Fruit fly (Drosophila melanogaster) whole organism, wandering third instar larva: ENCODE measurements around the gene ATPsynE.

Experiments used
- Abd-B ChIP-seq: fragments of >200 bp; optimal IDR thresholded peaks from 2 replicates; lab custom pipeline; 2017; ENCODE audit warnings: missing biosample characterization, missing genetic modification characterization
- CG32264 ChIP-seq: fragments of 200-800 bp; sonication (Bioruptor generic); optimal IDR thresholded peaks from 2 replicates; lab custom pipeline; 2016; ENCODE audit warnings: missing biosample characterization, missing genetic modification characterization
- CG9705 ChIP-seq: fragments of 200-800 bp; sonication (Bioruptor generic); optimal IDR thresholded peaks from 2 replicates; lab custom pipeline; 2018; ENCODE audit warnings: missing biosample characterization, mild to moderate bottlenecking, missing genetic modification characterization
- CrebA ChIP-seq: fragments of 200-800 bp; sonication (Bioruptor generic); optimal IDR thresholded peaks from 2 replicates; lab custom pipeline; 2016; ENCODE audit warnings: missing biosample characterization, mild to moderate bottlenecking, missing genetic modification characterization, borderline replicate concordance
- Dfd ChIP-seq: fragments of >200 bp; optimal IDR thresholded peaks from 2 replicates; lab custom pipeline; 2017; ENCODE audit warnings: missing biosample characterization, missing genetic modification characterization
- Dif ChIP-seq: fragments of 200-275, 200-300 bp; sonication (Bioruptor generic); optimal IDR thresholded peaks from 2 replicates; lab custom pipeline; 2018; ENCODE audit warnings: missing biosample characterization, missing genetic modification characterization; ENCODE audit not compliant: partially characterized antibody
- GATAd ChIP-seq: sonication (Bioruptor generic); optimal IDR thresholded peaks from 2 replicates; lab custom pipeline; 2016; ENCODE audit warnings: missing biosample characterization, missing genetic modification characterization
- HLH106 ChIP-seq: fragments of 200-800 bp; optimal IDR thresholded peaks from 3 replicates; lab custom pipeline; 2019; ENCODE audit warnings: missing biosample characterization, mild to moderate bottlenecking, missing genetic modification characterization, moderate library complexity
- Hnf4 ChIP-seq: fragments of 200-800 bp; sonication (Bioruptor generic); optimal IDR thresholded peaks from 2 replicates; lab custom pipeline; 2016; ENCODE audit warnings: missing biosample characterization, mild to moderate bottlenecking, missing genetic modification characterization
- Hr78 ChIP-seq: fragments of >200 bp; optimal IDR thresholded peaks from 2 replicates; lab custom pipeline; 2017; ENCODE audit warnings: missing biosample characterization, missing genetic modification characterization
- Hr83 ChIP-seq: fragments of 200-300 bp; sonication (Bioruptor generic); optimal IDR thresholded peaks from 2 replicates; lab custom pipeline; 2016; ENCODE audit warnings: missing biosample characterization, mild to moderate bottlenecking, missing genetic modification characterization, moderate library complexity; ENCODE audit not compliant: poor library complexity, severe bottlenecking
- Jra ChIP-seq: sonication (Bioruptor generic); optimal IDR thresholded peaks from 2 replicates; lab custom pipeline; 2016; ENCODE audit warnings: missing biosample characterization, missing genetic modification characterization
- Mio ChIP-seq: sonication (Bioruptor generic); optimal IDR thresholded peaks from 2 replicates; lab custom pipeline; 2016; ENCODE audit warnings: missing biosample characterization, missing genetic modification characterization
- Myc ChIP-seq: fragments of >200 bp; optimal IDR thresholded peaks from 2 replicates; lab custom pipeline; 2017
- N ChIP-seq: fragments of >200 bp; optimal IDR thresholded peaks from 2 replicates; lab custom pipeline; 2018; ENCODE audit warnings: missing biosample characterization, missing external identifiers, missing genetic modification characterization
- OdsH ChIP-seq: fragments of 200-800 bp; sonication (Bioruptor generic); optimal IDR thresholded peaks from 2 replicates; lab custom pipeline; 2016; ENCODE audit warnings: missing biosample characterization, mild to moderate bottlenecking, missing genetic modification characterization
- Rel ChIP-seq, 2 experiments: fragments of 200-800 bp; sonication (Bioruptor generic) in 1 of 2; optimal IDR thresholded peaks; 2 replicates in 1 of 2; 3 replicates in 1 of 2; lab custom pipeline; 2016 to 2019; ENCODE audit warnings: mild to moderate bottlenecking in 2 of 2, missing biosample characterization in 2 of 2, missing genetic modification characterization in 2 of 2, moderate library complexity in 1 of 2
- Sp1 ChIP-seq: fragments of 200-800 bp; sonication (Bioruptor generic); optimal IDR thresholded peaks from 3 replicates; lab custom pipeline; 2019; ENCODE audit warnings: missing biosample characterization, mild to moderate bottlenecking, missing genetic modification characterization, moderate library complexity
- Vsx2 ChIP-seq: fragments of 200-300, 225-300 bp; sonication (Bioruptor generic); optimal IDR thresholded peaks from 2 replicates; lab custom pipeline; 2018; ENCODE audit warnings: missing biosample characterization, missing genetic modification characterization; ENCODE audit not compliant: partially characterized antibody
- br ChIP-seq: fragments of 200-800 bp; sonication (Bioruptor generic); optimal IDR thresholded peaks from 2 replicates; lab custom pipeline; 2016; ENCODE audit warnings: missing biosample characterization, missing genetic modification characterization
- brk ChIP-seq: fragments of 200-800 bp; sonication (Bioruptor generic); optimal IDR thresholded peaks from 2 replicates; lab custom pipeline; 2016; ENCODE audit warnings: missing biosample characterization, mild to moderate bottlenecking, missing genetic modification characterization
- dl ChIP-seq, 2 experiments: fragments of 175-275, 200-275 bp in 1 of 2; fragments of 200-275 bp in 1 of 2; sonication (Bioruptor generic); optimal IDR thresholded peaks; lab custom pipeline; 2018; ENCODE audit warnings: mild to moderate bottlenecking in 2 of 2, missing biosample characterization in 2 of 2, missing genetic modification characterization in 2 of 2, moderate library complexity in 2 of 2; ENCODE audit not compliant: partially characterized antibody in 2 of 2, insufficient read depth in 1 of 2
- dmrt93B ChIP-seq: fragments of 200-800 bp; sonication (Bioruptor generic); optimal IDR thresholded peaks from 2 replicates; lab custom pipeline; 2018; ENCODE audit warnings: missing biosample characterization, mild to moderate bottlenecking, missing genetic modification characterization
- dsf ChIP-seq: sonication (Bioruptor generic); optimal IDR thresholded peaks from 2 replicates; lab custom pipeline; 2016; ENCODE audit warnings: missing biosample characterization, missing genetic modification characterization, borderline replicate concordance
- ey ChIP-seq: fragments of 200-800 bp; sonication (Bioruptor generic); optimal IDR thresholded peaks from 2 replicates; lab custom pipeline; 2016; ENCODE audit warnings: missing biosample characterization, missing genetic modification characterization
- foxo ChIP-seq, 2 experiments: fragments of 200-800 bp; sonication (Bioruptor generic); optimal IDR thresholded peaks; 2 replicates in 1 of 2; 3 replicates in 1 of 2; lab custom pipeline; 2016 to 2017; ENCODE audit warnings: missing biosample characterization in 2 of 2, missing genetic modification characterization in 2 of 2
- fru ChIP-seq: fragments of 200-800 bp; sonication (Bioruptor generic); optimal IDR thresholded peaks from 3 replicates; lab custom pipeline; 2016; ENCODE audit warnings: missing biosample characterization, mild to moderate bottlenecking, missing genetic modification characterization
- h ChIP-seq: fragments of 200-800 bp; sonication (Bioruptor generic); optimal IDR thresholded peaks from 3 replicates; lab custom pipeline; 2016; ENCODE audit warnings: missing biosample characterization, mild to moderate bottlenecking, missing genetic modification characterization
- jim ChIP-seq: fragments of 175-275, 200-325 bp; sonication (Bioruptor generic); optimal IDR thresholded peaks from 2 replicates; lab custom pipeline; 2016; ENCODE audit warnings: missing biosample characterization, mild to moderate bottlenecking, missing genetic modification characterization
- lola ChIP-seq: fragments of >200 bp; optimal IDR thresholded peaks from 2 replicates; lab custom pipeline; 2017; ENCODE audit warnings: missing biosample characterization, missing genetic modification characterization
- pan ChIP-seq: fragments of >200 bp; optimal IDR thresholded peaks from 2 replicates; lab custom pipeline; 2017
- psq ChIP-seq: fragments of 200-800 bp; sonication (Bioruptor generic); optimal IDR thresholded peaks from 3 replicates; lab custom pipeline; 2017; ENCODE audit warnings: missing biosample characterization, mild to moderate bottlenecking, missing genetic modification characterization, moderate library complexity
- rgr ChIP-seq: fragments of 200-800 bp; sonication (Bioruptor generic); optimal IDR thresholded peaks from 3 replicates; lab custom pipeline; 2016; ENCODE audit warnings: missing biosample characterization, mild to moderate bottlenecking, missing genetic modification characterization
- sage ChIP-seq: fragments of 200-800 bp; sonication (Bioruptor generic); optimal IDR thresholded peaks from 2 replicates; lab custom pipeline; 2016; ENCODE audit warnings: missing biosample characterization, mild to moderate bottlenecking, missing genetic modification characterization
- sv ChIP-seq: fragments of 200-800 bp; sonication (Bioruptor generic); optimal IDR thresholded peaks from 3 replicates; lab custom pipeline; 2016; ENCODE audit warnings: missing biosample characterization, missing genetic modification characterization
- tai ChIP-seq: sonication (Bioruptor generic); optimal IDR thresholded peaks from 2 replicates; lab custom pipeline; 2016; ENCODE audit warnings: missing biosample characterization, missing genetic modification characterization
- usp ChIP-seq: fragments of >200 bp; optimal IDR thresholded peaks from 2 replicates; lab custom pipeline; 2017; ENCODE audit warnings: missing biosample characterization, missing genetic modification characterization
- woc ChIP-seq: sonication (Bioruptor generic); optimal IDR thresholded peaks from 2 replicates; lab custom pipeline; 2016; ENCODE audit warnings: missing biosample characterization, mild to moderate bottlenecking, missing genetic modification characterization

The ATPsynE gene

DNA sequence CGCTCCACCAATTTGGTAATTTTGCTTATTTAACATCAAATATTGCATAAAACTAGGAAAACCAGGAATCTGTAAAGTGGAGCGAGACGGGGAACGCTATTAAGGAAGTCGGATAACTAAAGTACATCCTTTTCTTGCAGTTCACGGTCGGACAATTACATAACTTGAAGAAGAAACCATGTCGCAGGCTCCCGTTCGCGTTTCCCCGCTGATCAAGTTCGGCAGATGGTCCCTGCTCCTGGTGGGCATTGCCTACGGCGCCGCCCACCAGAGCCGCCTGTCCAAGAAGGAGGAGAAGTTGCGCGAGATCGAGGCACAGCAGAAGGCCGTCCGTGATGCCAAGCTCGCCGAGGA is 343 bp downstream of the ATPsynE start:
- TF ChIP-seq Mio (GFP tag; lab: Kevin White, UChicago) (no peak), CrebA (no peak), HLH106 (tag; lab: Kevin White, UChicago) (no peak), jim (GFP tag; lab: Kevin White, UChicago) (no peak), Jra (GFP tag; lab: Kevin White, UChicago) (no peak), sage (GFP tag; lab: Kevin White, UChicago) (no peak), fru (no peak), CG9705 (GFP tag; lab: Kevin White, UChicago) (no peak), dsf (no peak), CG32264 (GFP tag; lab: Kevin White, UChicago) (no peak), Hr78 (GFP tag; lab: Kevin White, UChicago) (no peak), Vsx2 (GFP tag; lab: Kevin White, UChicago) (no peak), sv (GFP tag; lab: Kevin White, UChicago) (no peak), usp (GFP tag; lab: Kevin White, UChicago) (no peak), dmrt93B (GFP tag; lab: Kevin White, UChicago) (no peak), psq (GFP tag; lab: Kevin White, UChicago) (no peak), tai (no peak), br (GFP tag; lab: Kevin White, UChicago) (no peak)

DNA sequence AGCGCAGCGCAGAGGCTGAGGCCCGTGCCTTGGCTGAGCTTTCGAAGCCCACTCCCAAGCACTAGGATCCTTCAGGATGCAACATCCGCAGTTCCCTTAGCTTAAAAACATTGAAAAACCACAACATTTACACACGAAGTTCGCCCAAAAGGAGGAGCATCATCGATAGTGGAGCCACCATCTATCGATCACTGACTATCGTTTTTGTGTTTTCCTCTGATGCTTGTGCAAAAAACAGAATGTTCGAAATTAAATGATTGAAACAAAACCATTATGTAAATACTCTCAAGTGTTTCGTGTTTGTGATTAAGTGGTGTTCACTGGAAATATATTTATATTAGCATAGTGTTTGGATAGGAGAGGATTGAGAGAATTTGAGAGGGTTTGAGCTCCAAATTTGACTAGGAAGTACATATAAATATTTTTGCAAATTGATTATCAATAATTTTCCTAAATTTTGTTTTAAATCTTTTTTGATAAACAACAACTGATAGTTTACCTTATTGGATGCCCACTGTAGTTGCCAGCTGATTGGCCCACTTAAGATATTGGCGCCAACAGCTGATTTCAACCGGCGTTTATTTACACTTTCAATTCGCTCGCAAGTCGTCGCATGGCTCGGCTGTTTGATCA is 841 bp downstream of the ATPsynE start, which contains the start of gene spn-B:
Gene spn-B (plus strand): TSS at position 580 of the 633 bp plus-strand sequence.
- TF ChIP-seq N (GFP tag; lab: Kevin White, UChicago): no peak
- peak; percentile 88 for TF ChIP-seq woc (GFP tag; lab: Kevin White, UChicago)
- peak; percentile 85 for TF ChIP-seq rgr (GFP tag; lab: Kevin White, UChicago)
- TF ChIP-seq jim (GFP tag; lab: Kevin White, UChicago): no peak
- peak; percentile 88 for TF ChIP-seq h (GFP tag; lab: Kevin White, UChicago)
- TF ChIP-seq dl (GFP tag; optimal IDR thresholded peaks at IDR 0.05; lab: Kevin White, UChicago; ENCODE audit: insufficient read depth in 1 of 2, partially characterized antibody in 2 of 2): no peak
- peak; percentile 28 for TF ChIP-seq Vsx2 (GFP tag; lab: Kevin White, UChicago)
- TF ChIP-seq Abd-B (GFP tag; lab: Kevin White, UChicago): no peak
- TF ChIP-seq CG32264 (GFP tag; lab: Kevin White, UChicago): peak; percentile 53
- no peak for TF ChIP-seq pan (lab: Kevin White, UChicago)
- TF ChIP-seq Hr83: peak; percentile 33
- TF ChIP-seq dsf: peak; percentile 48
- peak; percentile 30 for TF ChIP-seq CG9705 (GFP tag; lab: Kevin White, UChicago)
- TF ChIP-seq usp (GFP tag; lab: Kevin White, UChicago): no peak
- TF ChIP-seq lola (GFP tag; lab: Kevin White, UChicago): no peak
- no peak for TF ChIP-seq tai
- peak; percentile 70 for TF ChIP-seq sage (GFP tag; lab: Kevin White, UChicago)
- TF ChIP-seq OdsH (GFP tag; lab: Kevin White, UChicago): peak; percentile 80
- TF ChIP-seq HLH106 (tag; lab: Kevin White, UChicago): peak; percentile 76
- TF ChIP-seq Hnf4 (GFP tag; lab: Kevin White, UChicago): peak; percentile 80
- peak; percentile 75 for TF ChIP-seq ey (GFP tag; lab: Kevin White, UChicago)
- TF ChIP-seq Hr78 (GFP tag; lab: Kevin White, UChicago): no peak
- peak; percentile 71 for TF ChIP-seq psq (GFP tag; lab: Kevin White, UChicago)
- no peak for TF ChIP-seq Myc (lab: Kevin White, UChicago)
- TF ChIP-seq GATAd: no peak
- TF ChIP-seq Rel (GFP tag; optimal IDR thresholded peaks at IDR 0.05; lab: Kevin White, UChicago): no peak
- TF ChIP-seq Rel (tag; optimal IDR thresholded peaks at IDR 0.05; lab: Kevin White, UChicago): peak; percentile 32
- peak; percentile 61 for TF ChIP-seq Jra (GFP tag; lab: Kevin White, UChicago)
- TF ChIP-seq foxo (GFP tag; optimal IDR thresholded peaks at IDR 0.05; lab: Kevin White, UChicago): peak; percentile 28 to 87
- TF ChIP-seq fru: peak; percentile 85
- no peak for TF ChIP-seq CrebA
- peak; percentile 71 for TF ChIP-seq sv (GFP tag; lab: Kevin White, UChicago)
- peak; percentile 86 for TF ChIP-seq brk
- TF ChIP-seq Dif (GFP tag; lab: Kevin White, UChicago): no peak
- no peak for TF ChIP-seq Dfd
- TF ChIP-seq Mio (GFP tag; lab: Kevin White, UChicago): no peak
- TF ChIP-seq dmrt93B (GFP tag; lab: Kevin White, UChicago): peak; percentile 51
- peak; percentile 78 for TF ChIP-seq Sp1 (GFP tag; lab: Kevin White, UChicago)
- peak; percentile 79 for TF ChIP-seq br (GFP tag; lab: Kevin White, UChicago)
- TF ChIP-seq, all 38 proteins: peak for 23
